Fruit fly (Drosophila melanogaster): Measurements from ENCODE around the gene loco.

Gene loco

dm6 chr3R:22673528-22673959, 34.4 kb upstream of the loco start (continued):
- TF ChIP-seq CG8924 (tag; optimal IDR thresholded peaks at IDR 0.05), result peak; percentile 89
- TF ChIP-seq CG33213 (GFP tag; optimal IDR thresholded peaks at IDR 0.05), result peak; percentile 50
- peak; percentile 85 for TF ChIP-seq gem (tag; optimal IDR thresholded peaks at IDR 0.05)
- peak; percentile 84 for TF ChIP-seq nmo (GFP tag; optimal IDR thresholded peaks at IDR 0.05)
- peak; percentile 84 for TF ChIP-seq CG12391 (tag; optimal IDR thresholded peaks at IDR 0.05)
- TF ChIP-seq CG4820 (GFP tag; optimal IDR thresholded peaks at IDR 0.05), result peak; percentile 74
- no peak for TF ChIP-seq CG2889 (GFP tag; IDR thresholded peaks at IDR 0.05)
- peak; percentile 27 for TF ChIP-seq CG9817 (tag; optimal IDR thresholded peaks at IDR 0.05)
- TF ChIP-seq odd (GFP tag; optimal IDR thresholded peaks at IDR 0.05), result peak; percentile 55
- no peak for TF ChIP-seq CG10321 (GFP tag; IDR thresholded peaks at IDR 0.05)
- peak; percentile 11 for TF ChIP-seq kni (GFP tag; optimal IDR thresholded peaks at IDR 0.05)
- peak; percentile 78 for TF ChIP-seq CG7839 (tag; optimal IDR thresholded peaks at IDR 0.05)
- peak; percentile 72 for TF ChIP-seq CG8765 (GFP tag; IDR thresholded peaks at IDR 0.05)
- TF ChIP-seq unc-4 (GFP tag; IDR thresholded peaks at IDR 0.05; ENCODE audit: partially characterized antibody), result no peak
- no peak for TF ChIP-seq pros (GFP tag; optimal IDR thresholded peaks at IDR 0.05)
- TF ChIP-seq Ada2b (GFP tag; IDR thresholded peaks at IDR 0.05), result peak; percentile 42
- TF ChIP-seq CG13894 (tag; optimal IDR thresholded peaks at IDR 0.05), result no peak
- no peak for TF ChIP-seq CG17912 (GFP tag; optimal IDR thresholded peaks at IDR 0.05)
- TF ChIP-seq CG10979 (tag; optimal IDR thresholded peaks at IDR 0.05), result peak; percentile 92
- TF ChIP-seq CG1647 (GFP tag; optimal IDR thresholded peaks at IDR 0.05), result peak; percentile 41
- no peak for TF ChIP-seq ap (GFP tag; IDR thresholded peaks at IDR 0.05)
- peak; percentile 74 for TF ChIP-seq CG8388 (GFP tag; optimal IDR thresholded peaks at IDR 0.05)
- peak; percentile 81 for TF ChIP-seq CG1603 (tag; optimal IDR thresholded peaks at IDR 0.05)
- no peak for TF ChIP-seq sisA (GFP tag; IDR thresholded peaks at IDR 0.05)
- peak; percentile 79 for TF ChIP-seq Side (GFP tag; optimal IDR thresholded peaks at IDR 0.05)
- TF ChIP-seq jigr1 (GFP tag; IDR thresholded peaks at IDR 0.05), result no peak
- no peak for TF ChIP-seq Sin3A (optimal IDR thresholded peaks at IDR 0.05)
- TF ChIP-seq Scr (GFP tag; IDR thresholded peaks at IDR 0.05; ENCODE audit: partially characterized antibody), result 0 out of 2 replicates have a peak, but pooled peaks have one; percentile 7
- TF ChIP-seq CG34224 (GFP tag; IDR thresholded peaks at IDR 0.05; ENCODE audit: partially characterized antibody), result no peak
- peak; percentile 37; the same call in 1 of the 2 replicates for TF ChIP-seq CG9215 (GFP tag; IDR thresholded peaks at IDR 0.05)
- TF ChIP-seq Mes4 (GFP tag; optimal IDR thresholded peaks at IDR 0.05), result peak; percentile 71
- TF ChIP-seq zen (tag; optimal IDR thresholded peaks at IDR 0.05), result peak; percentile 95
- TF ChIP-seq seq (GFP tag; IDR thresholded peaks at IDR 0.05), result 0 out of 2 replicates have a peak, but pooled peaks have one; percentile 37
- no peak for TF ChIP-seq CG11504 (tag; optimal IDR thresholded peaks at IDR 0.05)
- TF ChIP-seq sim (GFP tag; IDR thresholded peaks at IDR 0.05), result 0 out of 2 replicates have a peak, but pooled peaks have one; percentile 13
- TF ChIP-seq CG9932 (GFP tag; IDR thresholded peaks at IDR 0.05), result no peak
- no peak for TF ChIP-seq chinmo (GFP tag; IDR thresholded peaks at IDR 0.05; ENCODE audit: partially characterized antibody)
- TF ChIP-seq CG6254 (GFP tag; optimal IDR thresholded peaks at IDR 0.05), result peak; percentile 69
- TF ChIP-seq nau (GFP tag; optimal IDR thresholded peaks at IDR 0.05), result no peak
- TF ChIP-seq Ravus (GFP tag; IDR thresholded peaks at IDR 0.05), result no peak
- TF ChIP-seq CG9437 (GFP tag; optimal IDR thresholded peaks at IDR 0.05), result peak; percentile 54
- no peak for TF ChIP-seq D (optimal IDR thresholded peaks at IDR 0.05)
- TF ChIP-seq D (GFP tag; optimal IDR thresholded peaks at IDR 0.05), result peak; percentile 84
- no peak for TF ChIP-seq CG11085 (GFP tag; IDR thresholded peaks at IDR 0.05)
- no peak for TF ChIP-seq trh (GFP tag; optimal IDR thresholded peaks at IDR 0.05)
- peak; percentile 92; the same call in 2 of the 3 replicates for TF ChIP-seq CG17361 (GFP tag; IDR thresholded peaks at IDR 0.05)
- peak; percentile 65 for TF ChIP-seq CG9609 (GFP tag; optimal IDR thresholded peaks at IDR 0.05)
- peak; percentile 24 for TF ChIP-seq CG6854 (GFP tag; optimal IDR thresholded peaks at IDR 0.05)
- TF ChIP-seq caup (GFP tag; optimal IDR thresholded peaks at IDR 0.05; ENCODE audit: severe bottlenecking), result peak; percentile 57
- peak; percentile 62 for TF ChIP-seq Max (GFP tag; optimal IDR thresholded peaks at IDR 0.05)
- no peak for TF ChIP-seq schlank (tag; optimal IDR thresholded peaks at IDR 0.05)
